Worm (Caenorhabditis elegans): Measurements from ENCODE around the gene ZC190.8.

DNA sequence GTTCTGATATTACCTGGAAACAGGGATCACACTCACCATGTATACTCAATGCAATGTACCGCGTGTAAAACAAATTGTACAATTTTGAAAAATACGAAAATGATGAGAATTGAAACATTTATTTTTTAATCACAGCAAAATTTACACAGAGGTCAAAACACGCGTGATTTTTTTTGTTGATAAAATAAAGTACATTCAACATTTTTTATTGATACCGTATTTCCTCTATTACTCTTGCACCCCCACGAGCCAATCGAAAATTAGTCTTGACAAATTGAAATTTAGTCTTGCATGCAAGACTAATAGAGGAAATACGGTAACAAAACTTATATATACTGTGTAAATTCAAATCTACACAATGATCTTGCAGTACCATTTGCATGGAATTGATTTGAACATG, at the start of gene ZC190.8:
- TF ChIP-seq ZK337.2 (GFP tag; IDR thresholded peaks at IDR 0.05) (no peak), dmd-6 (GFP tag; IDR thresholded peaks at IDR 0.05) (no peak)
